Worm (Caenorhabditis elegans) whole organism, L4 larva: Measurements from ENCODE around the gene ccr-4.

ENCODE experiments used
- T26A8.4 ChIP-seq: fragments of 200-800 bp; sonication (Bioruptor generic); IDR thresholded peaks from 2 replicates; pipeline ENCODE4 v1.3.6; 2022; ENCODE audit warnings: missing genetic modification characterization, missing compliant biosample characterization
- ama-1 ChIP-seq: fragments of 150-350 bp; optimal IDR thresholded peaks from 2 replicates; lab custom pipeline; 2014; ENCODE audit warnings: inconsistent platforms, mixed read lengths
- ceh-28 ChIP-seq: fragments of 150-350 bp; optimal IDR thresholded peaks from 2 replicates; lab custom pipeline; 2014; ENCODE audit warnings: missing biosample characterization, missing genetic modification reagents, missing genetic modification characterization
- ceh-82 ChIP-seq: sonication (generic microtip); optimal IDR thresholded peaks from 2 replicates; lab custom pipeline; 2017; ENCODE audit warnings: missing biosample characterization, missing genetic modification characterization
- fos-1 ChIP-seq: fragments of 150-350 bp; optimal IDR thresholded peaks from 2 replicates; lab custom pipeline; 2014; ENCODE audit warnings: missing biosample characterization, missing genetic modification characterization
- lin-39 ChIP-seq: fragments of 150-350 bp; optimal IDR thresholded peaks from 2 replicates; lab custom pipeline; 2014; ENCODE audit warnings: missing biosample characterization, missing genetic modification reagents, missing genetic modification characterization
- nhr-48 ChIP-seq: sonication (generic microtip); optimal IDR thresholded peaks from 2 replicates; lab custom pipeline; 2016; ENCODE audit warnings: mild to moderate bottlenecking, missing genetic modification characterization, missing compliant biosample characterization
- sdz-12 ChIP-seq: fragments of 200-800 bp; sonication (Bioruptor generic); optimal IDR thresholded peaks from 2 replicates; lab custom pipeline; 2018; ENCODE audit warnings: mild to moderate bottlenecking, missing genetic modification characterization, missing compliant biosample characterization
- set-16 ChIP-seq: fragments of 200-800 bp; sonication (Bioruptor generic); IDR thresholded peaks from 2 replicates; pipeline ENCODE4 v1.3.6; 2022; ENCODE audit warnings: missing genetic modification reagents, missing genetic modification characterization, missing compliant biosample characterization
- skn-1 ChIP-seq: fragments of 150-350 bp; optimal IDR thresholded peaks from 2 replicates; lab custom pipeline; 2014; ENCODE audit warnings: missing biosample characterization, missing genetic modification characterization
- zag-1 ChIP-seq: fragments of 150-350 bp; optimal IDR thresholded peaks from 2 replicates; lab custom pipeline; 2014; ENCODE audit warnings: missing biosample characterization, missing genetic modification characterization

- TF ChIP-seq nhr-48 (tag; lab: Kevin White, UChicago), result no peak
- TF ChIP-seq ceh-82 (tag; lab: Kevin White, UChicago), result no peak
- no peak for TF ChIP-seq ceh-28 (tag; lab: Kevin White, UChicago)
- no peak for TF ChIP-seq T26A8.4 (GFP tag; lab: Robert Waterston, UW)
- TF ChIP-seq sdz-12 (GFP tag; lab: Kevin White, UChicago), result no peak
- no peak for TF ChIP-seq fos-1 (tag; lab: Kevin White, UChicago)
- TF ChIP-seq set-16 (GFP tag; lab: Robert Waterston, UW), result no peak
- TF ChIP-seq lin-39 (tag; lab: Kevin White, UChicago), result no peak
- no peak for TF ChIP-seq zag-1 (tag; lab: Kevin White, UChicago)
- TF ChIP-seq skn-1 (tag; lab: Kevin White, UChicago), result no peak
- TF ChIP-seq ama-1 (lab: Kevin White, UChicago), result no peak
These were observed 14.7 kb downstream of the ccr-4 start, which contains the start of gene atz-1 for ce11 chrIV:12376021-12376420.
